Fruit fly (Drosophila melanogaster) whole organism, pupa: ENCODE measurements around the gene Hr39.

Source experiments
- CG10348 ChIP-seq: fragments of 200-800 bp; sonication (Bioruptor generic); IDR thresholded peaks from 2 replicates; pipeline ENCODE4 v1.3.6; 2022; ENCODE audit warnings: missing biosample characterization, missing genetic modification characterization
- CG12605 ChIP-seq: fragments of 200-800 bp; sonication (Bioruptor generic); IDR thresholded peaks from 2 replicates; pipeline ENCODE4 v1.3.6; 2022; ENCODE audit warnings: missing biosample characterization, missing genetic modification characterization
- CG13204 ChIP-seq: fragments of 200-800 bp; sonication (Bioruptor generic); optimal IDR thresholded peaks from 2 replicates; lab custom pipeline; 2018; ENCODE audit warnings: missing biosample characterization, mild to moderate bottlenecking, missing genetic modification characterization, moderate library complexity
- CG15710 ChIP-seq: fragments of 200-800 bp; sonication (Bioruptor generic); optimal IDR thresholded peaks from 2 replicates; lab custom pipeline; 2018; ENCODE audit warnings: missing biosample characterization, mild to moderate bottlenecking, missing genetic modification characterization, moderate library complexity
- CG17806 ChIP-seq: fragments of 200-800 bp; sonication (Bioruptor generic); optimal IDR thresholded peaks from 2 replicates; lab custom pipeline; 2018; ENCODE audit warnings: missing biosample characterization, mild to moderate bottlenecking, missing genetic modification characterization, moderate library complexity
- CG32121 ChIP-seq: fragments of 200-800 bp; sonication (Bioruptor generic); IDR thresholded peaks from 2 replicates; pipeline ENCODE4 v1.3.6; 2022; ENCODE audit warnings: missing biosample characterization, missing genetic modification characterization
- CG34367 ChIP-seq: fragments of 200-800 bp; sonication (Bioruptor generic); optimal IDR thresholded peaks from 2 replicates; lab custom pipeline; 2018; ENCODE audit warnings: missing biosample characterization, mild to moderate bottlenecking, missing genetic modification characterization
- CG8159 ChIP-seq: fragments of 200-800 bp; sonication (Bioruptor generic); optimal IDR thresholded peaks from 3 replicates; lab custom pipeline; 2018; ENCODE audit warnings: missing biosample characterization, mild to moderate bottlenecking, missing genetic modification characterization, moderate library complexity
- CG9948 ChIP-seq: fragments of 200-800 bp; sonication (Bioruptor generic); optimal IDR thresholded peaks from 2 replicates; lab custom pipeline; 2018; ENCODE audit warnings: missing biosample characterization, mild to moderate bottlenecking, missing genetic modification characterization, moderate library complexity
- EcR ChIP-seq: fragments of 200-800 bp; sonication (Bioruptor generic); optimal IDR thresholded peaks from 3 replicates; lab custom pipeline; 2019; ENCODE audit warnings: missing biosample characterization, missing genetic modification characterization, mild to moderate bottlenecking, moderate library complexity, missing genetic modification reagents
- Pif1A ChIP-seq: fragments of 200-800 bp; sonication (Bioruptor generic); optimal IDR thresholded peaks from 3 replicates; lab custom pipeline; 2016; ENCODE audit warnings: missing biosample characterization, missing genetic modification characterization
- Pif1B ChIP-seq: fragments of 200-800 bp; sonication (Bioruptor generic); optimal IDR thresholded peaks from 3 replicates; lab custom pipeline; 2016; ENCODE audit warnings: missing biosample characterization, missing genetic modification characterization
- fd96Ca ChIP-seq: fragments of 200-800 bp; sonication (Bioruptor generic); IDR thresholded peaks from 3 replicates; pipeline ENCODE4 v1.3.6; 2022; ENCODE audit warnings: missing biosample characterization, missing genetic modification characterization
- gl ChIP-seq: fragments of 200-800 bp; sonication (Bioruptor generic); optimal IDR thresholded peaks from 2 replicates; lab custom pipeline; 2018; ENCODE audit warnings: missing biosample characterization, mild to moderate bottlenecking, missing genetic modification characterization

dm6 chr2L:21304533-21304850 is 67.4 kb downstream of the Hr39 start:
- TF ChIP-seq CG12605 (GFP tag; lab: Robert Waterston, UW) (no peak), CG13204 (GFP tag; lab: Kevin White, UChicago) (no peak), gl (no peak), EcR (GFP tag; lab: Kevin White, UChicago) (no peak), Pif1A (GFP tag; lab: Kevin White, UChicago) (no peak), CG15710 (tag; lab: Kevin White, UChicago) (no peak), CG8159 (no peak), CG32121 (GFP tag; lab: Robert Waterston, UW) (no peak), CG10348 (GFP tag; lab: Robert Waterston, UW) (no peak), CG17806 (tag; lab: Kevin White, UChicago) (no peak), Pif1B (GFP tag; lab: Kevin White, UChicago) (no peak), CG9948 (no peak), CG34367 (tag; lab: Kevin White, UChicago) (no peak), fd96Ca (no peak)
